Fruit fly (Drosophila melanogaster): Measurements from ENCODE around the gene Larp4B.

Gene Larp4B

dm6 chr3L:3248714-3249663 lies 24.4 kb downstream of the Larp4B start (continued):
- TF ChIP-seq stc (GFP tag; IDR thresholded peaks at IDR 0.05) (peak; percentile 12; the same call in 1 of the 2 replicates), HHEX (GFP tag; optimal IDR thresholded peaks at IDR 0.05) (peak; percentile 18), CG15011 (GFP tag; optimal IDR thresholded peaks at IDR 0.05) (no peak), Xrp1 (GFP tag; IDR thresholded peaks at IDR 0.05) (no peak), Ets65A (GFP tag) (peak; percentile 92), chif (GFP tag; optimal IDR thresholded peaks at IDR 0.05) (peak; percentile 29 to 58), grau (tag; optimal IDR thresholded peaks at IDR 0.05) (peak; percentile 53), HmgD (GFP tag; optimal IDR thresholded peaks at IDR 0.05) (no peak), CG7372 (GFP tag; IDR thresholded peaks at IDR 0.05) (no peak), schlank (tag; optimal IDR thresholded peaks at IDR 0.05) (no peak), CG8388 (GFP tag; optimal IDR thresholded peaks at IDR 0.05) (no peak), NC2β (GFP tag; optimal IDR thresholded peaks at IDR 0.05) (no peak), CG18599 (GFP tag; optimal IDR thresholded peaks at IDR 0.05) (peak; percentile 20), CG32772 (GFP tag; IDR thresholded peaks at IDR 0.05) (no peak), Six4 (GFP tag; optimal IDR thresholded peaks at IDR 0.05) (peak; percentile 13), dpn (GFP tag; optimal IDR thresholded peaks at IDR 0.05) (peak in 1 of 2 experiments; percentile 53), nom (GFP tag; optimal IDR thresholded peaks at IDR 0.05) (peak; percentile 95), corto (GFP tag; optimal IDR thresholded peaks at IDR 0.05) (peak; percentile 99), CG1602 (GFP tag; optimal IDR thresholded peaks at IDR 0.05) (peak; percentile 34), CG5245 (GFP tag; optimal IDR thresholded peaks at IDR 0.05) (peak; percentile 9), Dp (GFP tag; optimal IDR thresholded peaks at IDR 0.05) (no peak), ATbp (GFP tag; optimal IDR thresholded peaks at IDR 0.05) (peak; percentile 35), wor (GFP tag; IDR thresholded peaks at IDR 0.05) (peak; percentile 49), Camta (GFP tag; optimal IDR thresholded peaks at IDR 0.05) (no peak), az2 (GFP tag; optimal IDR thresholded peaks at IDR 0.05) (peak; percentile 56), CG15073 (GFP tag; optimal IDR thresholded peaks at IDR 0.05) (peak; percentile 5), CG8944 (GFP tag; optimal IDR thresholded peaks at IDR 0.05) (peak; percentile 40), ara (GFP tag; IDR thresholded peaks at IDR 0.05) (no peak), zen2 (GFP tag; IDR thresholded peaks at IDR 0.05; ENCODE audit: partially characterized antibody) (no peak), dati (GFP tag; IDR thresholded peaks at IDR 0.05) (0 out of 2 replicates have a peak, but pooled peaks have one; percentile 21), Nf-YC (tag; optimal IDR thresholded peaks at IDR 0.05) (no peak), CG6654 (GFP tag; optimal IDR thresholded peaks at IDR 0.05) (peak; percentile 7), CG11723 (GFP tag; optimal IDR thresholded peaks at IDR 0.05) (peak; percentile 27), Bteb2 (GFP tag; optimal IDR thresholded peaks at IDR 0.05) (peak; percentile 44), tio (GFP tag; optimal IDR thresholded peaks at IDR 0.05) (peak; percentile 71), knrl (GFP tag; IDR thresholded peaks at IDR 0.05; ENCODE audit: partially characterized antibody) (no peak), Hr51 (GFP tag; optimal IDR thresholded peaks at IDR 0.05) (peak in 1 of 2 experiments; percentile 70), sob (GFP tag; IDR thresholded peaks at IDR 0.05) (no peak), CG12219 (GFP tag; optimal IDR thresholded peaks at IDR 0.05) (peak; percentile 38), CG2875 (GFP tag; optimal IDR thresholded peaks at IDR 0.05) (peak; percentile 27), CG18619 (GFP tag; optimal IDR thresholded peaks at IDR 0.05) (peak; percentile 45), Chrac-16 (GFP tag; optimal IDR thresholded peaks at IDR 0.05) (peak; percentile 19), CG7556 (GFP tag; optimal IDR thresholded peaks at IDR 0.05) (peak; percentile 19), CG13424 (tag; optimal IDR thresholded peaks at IDR 0.05) (peak; percentile 65), CG1024 (GFP tag; IDR thresholded peaks at IDR 0.05) (0 out of 2 replicates have a peak, but pooled peaks have one; percentile 22), CG3995 (GFP tag; optimal IDR thresholded peaks at IDR 0.05) (no peak), dysf (GFP tag; IDR thresholded peaks at IDR 0.05) (peak; percentile 46; the same call in 1 of the 3 replicates), CG12659 (GFP tag; optimal IDR thresholded peaks at IDR 0.05) (peak; percentile 54)

All from whole organism, embryonic.